Fruit fly (Drosophila melanogaster) whole organism, prepupa: ENCODE results near the gene Kap3.
A peak's percentile ranks its signal among the peaks of the same experiment; 100 is the strongest.

Experiments
- CG11762 ChIP-seq: fragments of 200-800 bp; sonication (Bioruptor generic); optimal IDR thresholded peaks from 3 replicates; lab custom pipeline; 2016; ENCODE audit warnings: missing biosample characterization, missing genetic modification characterization; ENCODE audit not compliant: insufficient read depth
- CG11902 ChIP-seq: fragments of 200-800 bp; sonication (Bioruptor generic); optimal IDR thresholded peaks from 3 replicates; lab custom pipeline; 2016; ENCODE audit warnings: missing biosample characterization, missing genetic modification characterization
- CG1621 ChIP-seq: fragments of 200-800 bp; sonication (Bioruptor generic); optimal IDR thresholded peaks from 3 replicates; lab custom pipeline; 2018; ENCODE audit warnings: missing biosample characterization, mild to moderate bottlenecking, missing genetic modification characterization
- CG16779 ChIP-seq: fragments of 200-800 bp; sonication (Bioruptor generic); optimal IDR thresholded peaks from 3 replicates; lab custom pipeline; 2017; ENCODE audit warnings: missing biosample characterization, mild to moderate bottlenecking, missing genetic modification characterization
- CG3032 ChIP-seq: fragments of 200-800 bp; optimal IDR thresholded peaks from 2 replicates; lab custom pipeline; 2019; ENCODE audit warnings: missing biosample characterization, mild to moderate bottlenecking, missing genetic modification characterization, moderate library complexity
- CG31627 ChIP-seq: fragments of 200-800 bp; sonication (Bioruptor generic); optimal IDR thresholded peaks from 3 replicates; lab custom pipeline; 2016; ENCODE audit warnings: missing biosample characterization, missing genetic modification characterization
- CG32006 ChIP-seq: fragments of 200-800 bp; sonication (Bioruptor generic); optimal IDR thresholded peaks from 3 replicates; lab custom pipeline; 2017; ENCODE audit warnings: missing biosample characterization, mild to moderate bottlenecking, missing genetic modification characterization
- CG34406 ChIP-seq: fragments of 200-800 bp; sonication (Bioruptor generic); optimal IDR thresholded peaks from 3 replicates; lab custom pipeline; 2016; ENCODE audit warnings: missing biosample characterization, missing genetic modification characterization
- CG3919 ChIP-seq: fragments of 200-800 bp; sonication (Bioruptor generic); optimal IDR thresholded peaks from 3 replicates; lab custom pipeline; 2016; ENCODE audit warnings: missing biosample characterization, missing genetic modification characterization
- CG4318 ChIP-seq: fragments of 200-800 bp; sonication (Bioruptor generic); optimal IDR thresholded peaks from 3 replicates; lab custom pipeline; 2017; ENCODE audit warnings: missing biosample characterization, mild to moderate bottlenecking, missing genetic modification characterization
- CG6276 ChIP-seq: fragments of 200-800 bp; sonication (Bioruptor generic); optimal IDR thresholded peaks from 2 replicates; lab custom pipeline; 2017; ENCODE audit warnings: missing biosample characterization, mild to moderate bottlenecking, missing genetic modification characterization
- CG6792 ChIP-seq: fragments of 200-800 bp; sonication (Bioruptor generic); optimal IDR thresholded peaks from 3 replicates; lab custom pipeline; 2016; ENCODE audit warnings: missing biosample characterization, missing genetic modification characterization
- CG6808 ChIP-seq: fragments of 200-800 bp; sonication (Bioruptor generic); optimal IDR thresholded peaks from 3 replicates; lab custom pipeline; 2017; ENCODE audit warnings: missing biosample characterization, missing genetic modification characterization, mild to moderate bottlenecking, moderate library complexity, missing genetic modification reagents
- CG6854 ChIP-seq: fragments of 200-800 bp; sonication (Bioruptor generic); optimal IDR thresholded peaks from 2 replicates; lab custom pipeline; 2017; ENCODE audit warnings: missing biosample characterization, mild to moderate bottlenecking, missing genetic modification characterization
- CG7368 ChIP-seq: fragments of 200-800 bp; sonication (Bioruptor generic); optimal IDR thresholded peaks from 3 replicates; lab custom pipeline; 2016; ENCODE audit warnings: missing biosample characterization, missing genetic modification characterization
- CG8119 ChIP-seq: fragments of 200-800 bp; sonication (Bioruptor generic); IDR thresholded peaks from 3 replicates; pipeline ENCODE4 v1.3.6; 2022; ENCODE audit warnings: missing biosample characterization, missing genetic modification characterization
- CG8319 ChIP-seq: fragments of 200-800 bp; sonication (Bioruptor generic); optimal IDR thresholded peaks from 3 replicates; lab custom pipeline; 2016; ENCODE audit warnings: missing biosample characterization, missing genetic modification characterization
- CG8632 ChIP-seq: fragments of 200-800 bp; sonication (Bioruptor generic); optimal IDR thresholded peaks from 3 replicates; lab custom pipeline; 2016; ENCODE audit warnings: missing biosample characterization, missing genetic modification characterization
- CG9139 ChIP-seq: fragments of 200-800 bp; sonication (Bioruptor generic); optimal IDR thresholded peaks from 3 replicates; lab custom pipeline; 2017; ENCODE audit warnings: missing biosample characterization, mild to moderate bottlenecking, missing genetic modification characterization
- Eip93F ChIP-seq: fragments of 200-800 bp; sonication (Bioruptor generic); optimal IDR thresholded peaks from 2 replicates; lab custom pipeline; 2016; ENCODE audit warnings: missing biosample characterization, mild to moderate bottlenecking, missing genetic modification characterization
- Ets96B ChIP-seq: fragments of 200-800 bp; optimal IDR thresholded peaks from 2 replicates; lab custom pipeline; 2019; ENCODE audit warnings: missing biosample characterization, mild to moderate bottlenecking, missing genetic modification characterization, moderate library complexity
- Gug ChIP-seq: fragments of 200-800 bp; sonication (Bioruptor generic); IDR thresholded peaks from 2 replicates; pipeline ENCODE4 v1.3.6; 2022; ENCODE audit warnings: missing biosample characterization, missing genetic modification characterization
- Hr38 ChIP-seq: sonication (Bioruptor generic); optimal IDR thresholded peaks from 2 replicates; lab custom pipeline; 2016; ENCODE audit warnings: missing biosample characterization, missing genetic modification characterization
- Hr39 ChIP-seq: fragments of 200-800 bp; sonication (Bioruptor generic); optimal IDR thresholded peaks from 2 replicates; lab custom pipeline; 2016; ENCODE audit warnings: missing biosample characterization, missing genetic modification characterization
- Hr4 ChIP-seq: fragments of 200-800 bp; sonication (Bioruptor generic); optimal IDR thresholded peaks from 3 replicates; lab custom pipeline; 2016; ENCODE audit warnings: missing biosample characterization, missing genetic modification characterization
- Lpt ChIP-seq: fragments of 200-800 bp; sonication (Bioruptor generic); optimal IDR thresholded peaks from 3 replicates; lab custom pipeline; 2016; ENCODE audit warnings: missing biosample characterization, missing genetic modification characterization
- Met ChIP-seq: fragments of 200-800 bp; sonication (Bioruptor generic); optimal IDR thresholded peaks from 3 replicates; lab custom pipeline; 2016; ENCODE audit warnings: missing biosample characterization, missing genetic modification characterization
- OdsH ChIP-seq: fragments of 200-800 bp; sonication (Bioruptor generic); optimal IDR thresholded peaks from 3 replicates; lab custom pipeline; 2016; ENCODE audit warnings: missing biosample characterization, missing genetic modification characterization
- Smox ChIP-seq: fragments of 200-800 bp; sonication (Bioruptor generic); optimal IDR thresholded peaks from 3 replicates; lab custom pipeline; 2016; ENCODE audit warnings: missing biosample characterization, missing genetic modification characterization
- Sox102F ChIP-seq: fragments of 200-800 bp; sonication (Bioruptor generic); optimal IDR thresholded peaks from 2 replicates; lab custom pipeline; 2016; ENCODE audit warnings: missing biosample characterization, mild to moderate bottlenecking, missing genetic modification characterization
- Sox14 ChIP-seq: fragments of 200-800 bp; sonication (Bioruptor generic); optimal IDR thresholded peaks from 3 replicates; lab custom pipeline; 2016; ENCODE audit warnings: missing biosample characterization, missing genetic modification characterization
- Sox15 ChIP-seq: fragments of 200-800 bp; sonication (Bioruptor generic); optimal IDR thresholded peaks from 3 replicates; lab custom pipeline; 2016; ENCODE audit warnings: missing biosample characterization, missing genetic modification characterization
- achi ChIP-seq: fragments of 200-800 bp; sonication (Bioruptor generic); optimal IDR thresholded peaks from 3 replicates; lab custom pipeline; 2016; ENCODE audit warnings: missing biosample characterization, missing genetic modification characterization
- acj6 ChIP-seq: fragments of 200-800 bp; sonication (Bioruptor generic); optimal IDR thresholded peaks from 3 replicates; lab custom pipeline; 2016; ENCODE audit warnings: missing biosample characterization, missing genetic modification characterization
- cyc ChIP-seq: fragments of 200-800 bp; sonication (Bioruptor generic); optimal IDR thresholded peaks from 3 replicates; lab custom pipeline; 2016; ENCODE audit warnings: missing biosample characterization, missing genetic modification characterization
- dac ChIP-seq: fragments of 200-800 bp; sonication (Bioruptor generic); optimal IDR thresholded peaks from 2 replicates; lab custom pipeline; 2017; ENCODE audit warnings: missing biosample characterization, mild to moderate bottlenecking, missing genetic modification characterization
- dsx ChIP-seq: fragments of 200-800 bp; optimal IDR thresholded peaks from 3 replicates; lab custom pipeline; 2019; ENCODE audit warnings: missing biosample characterization, mild to moderate bottlenecking, missing genetic modification characterization, moderate library complexity; ENCODE audit not compliant: poor library complexity, severe bottlenecking
- eg ChIP-seq: fragments of 200-800 bp; sonication (Bioruptor generic); IDR thresholded peaks from 3 replicates; pipeline ENCODE4 v1.3.6; 2022; ENCODE audit warnings: missing biosample characterization, missing genetic modification characterization
- esn ChIP-seq: fragments of 200-800 bp; sonication (Bioruptor generic); optimal IDR thresholded peaks from 2 replicates; lab custom pipeline; 2016; ENCODE audit warnings: missing biosample characterization, mild to moderate bottlenecking, missing genetic modification characterization, moderate library complexity
- fd59A ChIP-seq: fragments of 200-800 bp; sonication (Bioruptor generic); optimal IDR thresholded peaks from 2 replicates; lab custom pipeline; 2017; ENCODE audit warnings: missing biosample characterization, mild to moderate bottlenecking, missing genetic modification characterization, missing genetic modification reagents
- fkh ChIP-seq: fragments of 200-800 bp; sonication (Bioruptor generic); optimal IDR thresholded peaks from 3 replicates; lab custom pipeline; 2017; ENCODE audit warnings: missing biosample characterization, mild to moderate bottlenecking, missing genetic modification characterization, moderate library complexity
- net ChIP-seq: fragments of 200-800 bp; sonication (Bioruptor generic); optimal IDR thresholded peaks from 3 replicates; lab custom pipeline; 2016; ENCODE audit warnings: missing biosample characterization, missing genetic modification characterization
- salr ChIP-seq, 2 experiments: fragments of 200-800 bp; sonication (Bioruptor generic); optimal IDR thresholded peaks; 3 replicates each; lab custom pipeline; 2016 to 2018; ENCODE audit warnings: missing biosample characterization in 2 of 2, missing genetic modification characterization in 2 of 2, mild to moderate bottlenecking in 1 of 2
- spab ChIP-seq: fragments of 200-800 bp; sonication (Bioruptor generic); optimal IDR thresholded peaks from 2 replicates; lab custom pipeline; 2017; ENCODE audit warnings: missing biosample characterization, mild to moderate bottlenecking, missing genetic modification characterization, missing genetic modification reagents
- ss ChIP-seq, 2 experiments: fragments of 200-800 bp; sonication (Bioruptor generic); optimal IDR thresholded peaks; 2 replicates in 1 of 2; 3 replicates in 1 of 2; lab custom pipeline; 2017 to 2018; ENCODE audit warnings: mild to moderate bottlenecking in 2 of 2, missing biosample characterization in 2 of 2, missing genetic modification characterization in 2 of 2, moderate library complexity in 1 of 2
- svp ChIP-seq: fragments of 200-800 bp; sonication (Bioruptor generic); peaks from one replicate; lab custom pipeline; 2016; ENCODE audit warnings: missing biosample characterization, missing genetic modification characterization

Gene Kap3

DNA sequence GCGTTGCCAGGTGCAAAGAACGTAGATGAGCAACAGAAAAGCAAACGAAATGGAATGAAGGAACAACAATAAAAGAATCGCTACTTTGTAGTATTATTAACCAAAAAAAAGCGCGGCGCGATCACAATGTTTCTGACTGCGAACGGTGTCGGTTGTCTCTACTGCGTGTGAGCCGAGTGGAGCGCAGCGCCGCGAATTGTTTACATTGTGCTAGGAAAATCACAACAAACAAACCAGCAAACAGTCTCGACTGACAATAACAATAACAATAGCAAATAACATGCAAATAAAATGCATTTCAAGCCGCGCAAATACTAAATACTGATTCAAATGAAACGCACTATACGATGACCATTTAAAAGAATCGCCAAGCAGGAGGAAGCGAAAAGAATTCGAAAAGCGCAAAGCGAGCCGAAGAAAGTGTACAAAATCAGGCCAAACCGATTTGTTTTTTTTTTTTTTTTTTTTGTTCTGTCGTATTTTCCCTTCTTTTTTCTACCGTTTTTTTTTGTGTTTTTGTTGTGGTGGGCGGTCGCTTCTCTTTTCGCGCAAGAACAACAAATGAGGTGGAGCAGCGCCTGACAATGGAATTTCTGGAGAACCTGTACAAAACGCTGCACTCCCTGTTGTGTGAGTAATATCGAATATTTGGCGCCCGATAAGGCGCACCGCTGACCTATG lies at the start of gene Kap3, which contains the start of gene CG34348 (continued):
- no peak for TF ChIP-seq Sox14 (GFP tag; lab: Kevin White, UChicago)
- TF ChIP-seq salr (GFP tag; optimal IDR thresholded peaks at IDR 0.05; lab: Kevin White, UChicago) = no peak
- TF ChIP-seq CG7368 (GFP tag; lab: Kevin White, UChicago) = no peak
- no peak for TF ChIP-seq CG3919 (GFP tag; lab: Kevin White, UChicago)
- no peak for TF ChIP-seq Hr39 (GFP tag; lab: Kevin White, UChicago)
- no peak for TF ChIP-seq ss (GFP tag; optimal IDR thresholded peaks at IDR 0.05; lab: Kevin White, UChicago)
- no peak for TF ChIP-seq achi
- no peak for TF ChIP-seq CG8319 (GFP tag; lab: Kevin White, UChicago)

DNA sequence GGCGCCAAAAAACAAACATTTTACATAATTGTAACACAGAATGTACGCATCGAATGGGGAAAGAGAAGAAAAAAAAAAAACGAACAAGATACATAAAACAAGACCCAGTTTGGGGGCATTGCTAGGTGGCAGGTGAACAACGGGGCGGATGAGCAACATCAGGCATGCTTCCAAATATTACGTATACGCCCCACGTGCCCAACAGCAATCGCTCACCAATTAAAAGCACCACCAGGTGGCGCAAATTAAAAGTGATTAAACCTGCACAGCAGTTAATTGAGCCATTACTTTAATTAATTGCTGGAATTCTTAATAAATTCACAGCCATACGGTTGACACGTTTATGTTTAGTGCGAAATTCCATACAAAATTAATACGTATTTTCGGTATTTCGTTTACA lies 45.6 kb upstream of the Kap3 start:
- TF ChIP-seq CG16779 (no peak), CG6792 (GFP tag; lab: Kevin White, UChicago) (no peak), CG31627 (no peak), Eip93F (no peak), Hr4 (GFP tag; lab: Kevin White, UChicago) (no peak), salr (GFP tag; optimal IDR thresholded peaks at IDR 0.05; lab: Kevin White, UChicago) (no peak), CG11902 (GFP tag; lab: Kevin White, UChicago) (no peak), Smox (GFP tag; lab: Kevin White, UChicago) (no peak), CG34406 (no peak), Hr38 (GFP tag; lab: Kevin White, UChicago) (no peak), CG6808 (GFP tag; lab: Kevin White, UChicago) (no peak), Sox15 (GFP tag; lab: Kevin White, UChicago) (no peak), fkh (GFP tag; lab: Kevin White, UChicago) (no peak)
- TF ChIP-seq, all 60 proteins: peak for 0

DNA sequence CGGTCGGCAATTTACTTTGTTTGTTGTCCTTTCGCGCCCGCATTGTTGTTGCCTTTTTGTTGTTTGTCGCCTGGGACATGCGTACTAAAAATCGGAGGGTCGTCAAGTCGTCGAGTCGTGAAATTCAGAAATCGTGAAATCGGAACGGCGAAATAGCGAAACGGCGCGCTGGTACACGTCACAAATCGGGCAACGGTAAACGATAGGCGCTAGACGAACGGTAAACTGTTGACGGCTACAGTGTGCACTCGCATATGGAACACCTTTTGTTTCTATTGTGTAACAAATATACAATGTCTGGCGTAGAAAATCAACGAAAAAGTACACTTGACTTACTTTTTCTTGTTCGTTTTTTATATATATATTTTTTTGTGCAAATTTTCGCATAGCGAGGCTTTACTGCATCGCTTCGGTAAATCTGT lies 44.1 kb upstream of the Kap3 start:
- TF ChIP-seq CG16779 (no peak), OdsH (GFP tag; lab: Kevin White, UChicago) (peak; percentile 60), CG31627 (no peak), CG11902 (GFP tag; lab: Kevin White, UChicago) (peak; percentile 8), salr (GFP tag; optimal IDR thresholded peaks at IDR 0.05; lab: Kevin White, UChicago) (no peak), Met (GFP tag; lab: Kevin White, UChicago) (peak; percentile 32), Gug (GFP tag; lab: Robert Waterston, UW) (peak; percentile 34), CG1621 (tag; lab: Kevin White, UChicago) (no peak), CG3032 (peak; percentile 39), fd59A (GFP tag; lab: Kevin White, UChicago) (peak; percentile 13), CG9139 (no peak), dac (GFP tag; lab: Kevin White, UChicago) (peak; percentile 3), eg (GFP tag; lab: Robert Waterston, UW) (peak; percentile 63; the same call in 2 of the 3 replicates), Sox15 (GFP tag; lab: Kevin White, UChicago) (peak; percentile 7), spab (GFP tag; lab: Kevin White, UChicago) (peak; percentile 18), CG6854 (GFP tag; lab: Kevin White, UChicago) (no peak), CG7368 (GFP tag; lab: Kevin White, UChicago) (no peak), Ets96B (tag; lab: Kevin White, UChicago) (peak; percentile 18), Hr4 (GFP tag; lab: Kevin White, UChicago) (peak; percentile 42), CG4318 (GFP tag; lab: Kevin White, UChicago) (peak; percentile 33), acj6 (GFP tag; lab: Kevin White, UChicago) (peak; percentile 40), CG8319 (GFP tag; lab: Kevin White, UChicago) (no peak), dsx (peak; percentile 18), CG3919 (GFP tag; lab: Kevin White, UChicago) (peak; percentile 29), Lpt (GFP tag; lab: Kevin White, UChicago) (no peak), esn (GFP tag; lab: Kevin White, UChicago) (peak; percentile 38), net (peak; percentile 24), CG6276 (GFP tag; lab: Kevin White, UChicago) (no peak), CG11762 (GFP tag; lab: Kevin White, UChicago) (no peak), Sox102F (GFP tag; lab: Kevin White, UChicago) (peak; percentile 27), CG32006 (GFP tag; lab: Kevin White, UChicago) (peak; percentile 37), CG8632 (GFP tag; lab: Kevin White, UChicago) (no peak), cyc (GFP tag; lab: Kevin White, UChicago) (peak; percentile 20), svp (GFP tag; lab: Kevin White, UChicago) (peak; percentile 36), CG8119 (GFP tag; lab: Robert Waterston, UW) (peak; percentile 36; the same call in 2 of the 3 replicates)
